Worm (Caenorhabditis elegans) whole organism, L2 larva: ENCODE measurements around the gene srd-56.

Source experiments
- C34F6.9 ChIP-seq: fragments of 150-350 bp; optimal IDR thresholded peaks from 2 replicates; lab custom pipeline; 2014; ENCODE audit warnings: missing biosample characterization, missing genetic modification characterization
- F13H6.1 ChIP-seq: sonication (generic microtip); optimal IDR thresholded peaks from 2 replicates; lab custom pipeline; 2016; ENCODE audit warnings: missing genetic modification characterization, missing compliant biosample characterization
- R02D3.7 ChIP-seq: fragments of 150-350 bp; optimal IDR thresholded peaks from 2 replicates; lab custom pipeline; 2014; ENCODE audit warnings: missing biosample characterization, missing genetic modification characterization
- Y55F3AM.14 ChIP-seq: fragments of 200-800 bp; sonication (Bioruptor generic); optimal IDR thresholded peaks from 2 replicates; lab custom pipeline; 2018; ENCODE audit warnings: mild to moderate bottlenecking, missing genetic modification characterization, missing compliant biosample characterization
- ZK546.5 ChIP-seq: sonication (generic microtip); optimal IDR thresholded peaks from 2 replicates; lab custom pipeline; 2017; ENCODE audit warnings: missing biosample characterization, missing genetic modification characterization
- alr-1 ChIP-seq: fragments of 150-350 bp; optimal IDR thresholded peaks from 2 replicates; lab custom pipeline; 2014; ENCODE audit warnings: missing biosample characterization, missing genetic modification characterization
- ceh-16 ChIP-seq: fragments of 150-350 bp; optimal IDR thresholded peaks from 2 replicates; lab custom pipeline; 2014; ENCODE audit warnings: missing biosample characterization, missing genetic modification characterization
- ceh-82 ChIP-seq: fragments of 150-350 bp; optimal IDR thresholded peaks from 2 replicates; lab custom pipeline; 2014; ENCODE audit warnings: missing biosample characterization, missing genetic modification characterization
- egl-27 ChIP-seq: sonication (generic microtip); optimal IDR thresholded peaks from 3 replicates; lab custom pipeline; 2017; ENCODE audit warnings: missing biosample characterization, missing genetic modification reagents, missing genetic modification characterization
- fos-1 ChIP-seq: fragments of 150-350 bp; optimal IDR thresholded peaks from 2 replicates; lab custom pipeline; 2014; ENCODE audit warnings: missing biosample characterization, missing genetic modification characterization
- gmeb-1 ChIP-seq: fragments of 150-350 bp; optimal IDR thresholded peaks from 2 replicates; lab custom pipeline; 2014; ENCODE audit warnings: missing biosample characterization, missing genetic modification characterization
- lin-11 ChIP-seq: fragments of 150-350 bp; sonication (generic microtip); optimal IDR thresholded peaks from 2 replicates; lab custom pipeline; 2014; ENCODE audit warnings: missing biosample characterization, missing genetic modification characterization, inconsistent platforms, mixed read lengths
- lin-39 ChIP-seq: fragments of 150-350 bp; optimal IDR thresholded peaks from 2 replicates; lab custom pipeline; 2014; ENCODE audit warnings: missing biosample characterization, missing genetic modification reagents, missing genetic modification characterization
- lsy-2 ChIP-seq, 2 experiments: fragments of 150-350 bp in 1 of 2; sonication (generic microtip) in 1 of 2; optimal IDR thresholded peaks; 2 replicates each; lab custom pipeline; 2014 to 2017; ENCODE audit warnings: missing biosample characterization in 2 of 2, missing genetic modification characterization in 2 of 2
- mab-5 ChIP-seq: fragments of 150-350 bp; optimal IDR thresholded peaks from 2 replicates; lab custom pipeline; 2014; ENCODE audit warnings: missing biosample characterization, missing genetic modification characterization
- mdl-1 ChIP-seq, 2 experiments: fragments of 150-350 bp in 1 of 2; sonication (generic microtip) in 1 of 2; optimal IDR thresholded peaks; 2 replicates each; lab custom pipeline; 2017; ENCODE audit warnings: missing biosample characterization in 2 of 2, missing genetic modification characterization in 2 of 2
- nhr-12 ChIP-seq: fragments of 150-350 bp; optimal IDR thresholded peaks from 2 replicates; lab custom pipeline; 2014; ENCODE audit warnings: missing biosample characterization, missing genetic modification characterization
- nhr-129 ChIP-seq: fragments of 150-350 bp; optimal IDR thresholded peaks from 2 replicates; lab custom pipeline; 2014; ENCODE audit warnings: missing biosample characterization, missing genetic modification characterization
- nhr-21 ChIP-seq: fragments of 150-350 bp; optimal IDR thresholded peaks from 2 replicates; lab custom pipeline; 2014; ENCODE audit warnings: missing biosample characterization, missing genetic modification characterization
- nhr-23 ChIP-seq: fragments of 150-350 bp; optimal IDR thresholded peaks from 2 replicates; lab custom pipeline; 2014; ENCODE audit warnings: missing biosample characterization, missing genetic modification reagents, missing genetic modification characterization
- nhr-237 ChIP-seq: fragments of 150-350 bp; optimal IDR thresholded peaks from 2 replicates; lab custom pipeline; 2014; ENCODE audit warnings: missing biosample characterization, missing genetic modification characterization
- nhr-25 ChIP-seq: fragments of 150-350 bp; sonication (generic microtip); optimal IDR thresholded peaks from 3 replicates; lab custom pipeline; 2014; ENCODE audit warnings: missing biosample characterization, missing genetic modification characterization
- nhr-6 ChIP-seq: fragments of 150-350 bp; optimal IDR thresholded peaks from 2 replicates; lab custom pipeline; 2014; ENCODE audit warnings: missing biosample characterization, missing genetic modification characterization
- nhr-77 ChIP-seq: fragments of 150-350 bp; optimal IDR thresholded peaks from 2 replicates; lab custom pipeline; 2014; ENCODE audit warnings: missing biosample characterization, missing genetic modification characterization
- sem-4 ChIP-seq: fragments of 150-350 bp; optimal IDR thresholded peaks from 2 replicates; lab custom pipeline; 2014; ENCODE audit warnings: missing biosample characterization, missing genetic modification reagents, missing genetic modification characterization
- skn-1 ChIP-seq: sonication (generic microtip); optimal IDR thresholded peaks from 2 replicates; lab custom pipeline; 2017; ENCODE audit warnings: missing biosample characterization, missing genetic modification characterization
- sma-3 ChIP-seq: sonication (generic microtip); optimal IDR thresholded peaks from 2 replicates; lab custom pipeline; 2016; ENCODE audit warnings: missing genetic modification reagents, missing genetic modification characterization, missing compliant biosample characterization
- sma-9 ChIP-seq, 2 experiments: fragments of 150-350 bp in 1 of 2; sonication (generic microtip) in 1 of 2; optimal IDR thresholded peaks; 2 replicates each; lab custom pipeline; 2014 to 2016; ENCODE audit warnings: missing genetic modification characterization in 2 of 2, mild to moderate bottlenecking in 1 of 2, missing biosample characterization in 1 of 2, missing compliant biosample characterization in 1 of 2, missing genetic modification reagents in 1 of 2, moderate library complexity in 1 of 2
- snpc-4 ChIP-seq: fragments of 150-350 bp; optimal IDR thresholded peaks from 2 replicates; lab custom pipeline; 2014; ENCODE audit warnings: missing biosample characterization, missing genetic modification characterization
- unc-39 ChIP-seq: fragments of 150-350 bp; optimal IDR thresholded peaks from 2 replicates; lab custom pipeline; 2014; ENCODE audit warnings: missing biosample characterization, missing genetic modification characterization
- unc-55 ChIP-seq: fragments of 150-350 bp; sonication (generic microtip); optimal IDR thresholded peaks from 3 replicates; lab custom pipeline; 2014; ENCODE audit warnings: missing biosample characterization, missing genetic modification reagents, missing genetic modification characterization
- unc-62 ChIP-seq: fragments of 150-350 bp; optimal IDR thresholded peaks from 2 replicates; lab custom pipeline; 2014; ENCODE audit warnings: missing biosample characterization, missing genetic modification reagents, missing genetic modification characterization
- zag-1 ChIP-seq: fragments of 150-350 bp; optimal IDR thresholded peaks from 2 replicates; lab custom pipeline; 2014; ENCODE audit warnings: missing biosample characterization, missing genetic modification characterization
- ztf-11 ChIP-seq: sonication (generic microtip); optimal IDR thresholded peaks from 2 replicates; lab custom pipeline; 2017; ENCODE audit warnings: missing biosample characterization, missing genetic modification characterization
- ztf-4 ChIP-seq: fragments of 150-350 bp; optimal IDR thresholded peaks from 2 replicates; lab custom pipeline; 2014; ENCODE audit warnings: missing biosample characterization, missing genetic modification characterization

srd-56 gene

DNA sequence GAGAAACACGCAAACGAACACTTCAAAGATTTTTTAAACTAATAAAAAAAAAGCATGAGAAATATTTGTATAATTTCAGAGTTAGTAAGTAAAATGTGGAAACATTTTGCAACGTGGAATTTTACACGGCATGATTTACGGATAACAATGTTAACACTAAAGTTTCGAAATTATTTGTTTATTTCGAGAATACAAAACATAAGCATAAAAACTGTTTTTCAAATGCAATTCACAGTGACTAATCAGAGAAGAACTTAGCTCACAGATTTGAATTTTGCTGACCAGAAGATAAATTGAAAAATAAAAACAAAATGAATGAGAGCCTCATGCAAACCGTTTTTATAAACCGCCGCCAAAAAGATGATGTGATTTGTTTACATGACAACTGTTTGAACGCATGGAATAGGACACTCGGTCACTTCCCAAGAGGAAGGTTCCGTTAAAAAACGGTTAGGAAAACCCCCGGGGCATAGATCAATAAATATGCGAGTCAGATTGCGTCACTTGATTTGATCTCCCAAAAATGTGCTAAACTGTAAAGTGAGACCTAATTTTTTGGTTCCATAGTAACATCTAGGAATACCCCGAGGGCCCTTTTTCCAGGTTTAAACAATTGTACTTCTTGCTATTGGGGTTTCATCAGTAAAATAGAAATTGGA is 23.0 kb upstream of the srd-56 start, which contains the start of gene clh-3:
Gene clh-3, minus strand, starts transcription at position 51 of the 659 bp plus-strand sequence.
- TF ChIP-seq sem-4 (tag; lab: Kevin White, UChicago) (no peak), ceh-16 (tag; lab: Kevin White, UChicago) (no peak), mab-5 (tag; lab: Kevin White, UChicago) (no peak), unc-39 (tag; lab: Kevin White, UChicago) (no peak), ceh-82 (tag; lab: Kevin White, UChicago) (no peak), lin-11 (tag; lab: Kevin White, UChicago) (no peak), nhr-237 (tag; lab: Kevin White, UChicago) (no peak), ZK546.5 (tag; lab: Kevin White, UChicago) (no peak), Y55F3AM.14 (GFP tag; lab: Kevin White, UChicago) (no peak), nhr-77 (no peak), nhr-6 (tag; lab: Kevin White, UChicago) (no peak), egl-27 (tag; lab: Kevin White, UChicago) (no peak)

DNA sequence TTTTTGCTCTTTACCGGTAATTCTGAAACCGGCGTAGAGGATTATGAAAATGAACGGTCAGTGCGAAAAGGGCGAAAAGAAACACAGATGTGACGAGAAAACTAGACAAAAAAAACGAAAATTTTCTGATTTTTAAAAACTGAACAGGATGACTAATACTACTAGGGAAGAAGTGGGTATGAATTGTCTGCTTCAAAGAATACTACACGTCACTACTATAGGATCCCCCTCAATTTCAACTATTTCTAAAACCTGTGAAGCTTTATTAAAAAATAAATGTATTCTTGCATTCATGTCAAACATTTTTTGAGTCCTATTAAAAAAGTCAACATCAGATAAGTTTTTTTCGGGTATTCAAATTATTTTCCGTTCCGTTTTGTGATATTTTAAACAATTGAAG is 21.1 kb upstream of the srd-56 start:
- TF ChIP-seq Y55F3AM.14 (GFP tag; lab: Kevin White, UChicago) (no peak), snpc-4 (tag; lab: Kevin White, UChicago) (no peak), F13H6.1 (no peak), lin-39 (tag; lab: Kevin White, UChicago) (no peak), nhr-6 (tag; lab: Kevin White, UChicago) (no peak), fos-1 (tag; lab: Kevin White, UChicago) (no peak), unc-55 (no peak), egl-27 (tag; lab: Kevin White, UChicago) (no peak), nhr-21 (no peak)

ce11 chrII:7217047-7217446 is 14.0 kb upstream of the srd-56 start, which contains the start of gene E04F6.10:
TSS of gene E04F6.10 (minus strand) at chrII:7217147.
- no peak for TF ChIP-seq ztf-4 (tag; lab: Kevin White, UChicago)
- no peak for TF ChIP-seq zag-1 (tag; lab: Kevin White, UChicago)
- no peak for TF ChIP-seq alr-1 (tag; lab: Kevin White, UChicago)
- no peak for TF ChIP-seq lin-39 (tag; lab: Kevin White, UChicago)
- no peak for TF ChIP-seq ZK546.5 (tag; lab: Kevin White, UChicago)
- TF ChIP-seq C34F6.9 (tag; lab: Kevin White, UChicago) = no peak
- no peak for TF ChIP-seq unc-55
- no peak for TF ChIP-seq unc-62 (GFP tag; lab: Kevin White, UChicago)
- TF ChIP-seq Y55F3AM.14 (GFP tag; lab: Kevin White, UChicago) = no peak
- no peak for TF ChIP-seq nhr-23 (tag; lab: Kevin White, UChicago)
- no peak for TF ChIP-seq R02D3.7 (tag; lab: Kevin White, UChicago)
- no peak for TF ChIP-seq mab-5 (tag; lab: Kevin White, UChicago)
- no peak for TF ChIP-seq skn-1 (tag; lab: Kevin White, UChicago)
- TF ChIP-seq F13H6.1 = no peak
- no peak for TF ChIP-seq mdl-1 (tag; optimal IDR thresholded peaks at IDR 0.05; lab: Kevin White, UChicago)
- TF ChIP-seq sma-9 (GFP tag; optimal IDR thresholded peaks at IDR 0.05; lab: Kevin White, UChicago) = no peak
- no peak for TF ChIP-seq sma-9 (tag; optimal IDR thresholded peaks at IDR 0.05; lab: Kevin White, UChicago)

DNA sequence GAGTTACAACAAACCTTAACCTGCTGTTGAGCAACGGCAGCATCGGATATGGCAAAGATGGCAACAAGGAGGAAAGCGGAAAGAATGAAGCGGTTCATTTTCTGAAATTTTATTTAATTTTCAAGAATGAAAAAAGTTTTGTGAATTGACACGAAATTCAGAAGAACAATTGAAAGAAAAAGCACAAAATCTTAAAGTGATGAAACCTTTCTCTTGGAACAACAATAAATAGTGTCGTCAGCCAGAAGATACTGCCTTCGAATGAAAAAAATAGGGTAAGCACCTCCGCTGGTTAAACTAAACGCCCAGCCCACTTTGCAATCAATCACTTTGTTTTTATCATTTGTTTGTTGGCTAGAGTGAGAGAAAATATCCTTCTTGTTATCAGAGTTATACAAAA is 9.0 kb upstream of the srd-56 start, which contains the start of gene E04F6.9:
Gene E04F6.9, minus strand, starts transcription at position 101 of the 400 bp plus-strand sequence.
- TF ChIP-seq gmeb-1 (tag; lab: Kevin White, UChicago) = no peak
- TF ChIP-seq nhr-129 (tag; lab: Kevin White, UChicago) = no peak
- no peak for TF ChIP-seq ztf-11
- no peak for TF ChIP-seq unc-62 (GFP tag; lab: Kevin White, UChicago)
- TF ChIP-seq, all 48 proteins: peak for 0

DNA sequence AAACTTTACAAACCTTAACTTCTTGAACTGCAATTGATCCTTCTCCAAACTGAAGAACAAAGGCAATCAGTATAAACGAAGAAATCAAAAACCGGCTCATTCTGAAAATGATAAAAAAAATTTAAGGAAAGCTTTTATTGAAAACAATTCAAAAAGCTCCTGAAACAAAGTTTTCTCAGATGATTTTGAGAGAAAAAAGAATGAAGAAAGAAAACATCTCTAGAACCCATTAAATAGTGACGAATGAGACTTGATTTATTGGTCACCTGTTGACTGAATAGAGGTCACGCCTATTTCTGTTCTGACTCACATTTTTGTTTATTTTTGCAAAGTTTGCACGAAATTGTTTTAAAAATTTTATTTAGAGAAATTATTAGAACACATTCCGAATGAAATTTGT is 8.3 kb upstream of the srd-56 start, which contains the start of gene E04F6.8:
Gene E04F6.8, minus strand, starts transcription at position 101 of the 400 bp plus-strand sequence.
- TF ChIP-seq ZK546.5 (tag; lab: Kevin White, UChicago) (no peak), lsy-2 (tag; optimal IDR thresholded peaks at IDR 0.05; lab: Kevin White, UChicago) (peak in 1 of 2 experiments; percentile 36), R02D3.7 (tag; lab: Kevin White, UChicago) (no peak), nhr-12 (tag; lab: Kevin White, UChicago) (no peak), lin-11 (tag; lab: Kevin White, UChicago) (no peak), gmeb-1 (tag; lab: Kevin White, UChicago) (no peak), sma-3 (GFP tag; lab: Kevin White, UChicago) (no peak), nhr-25 (tag; lab: Kevin White, UChicago) (no peak)
